Fruit fly (Drosophila melanogaster) whole organism, embryonic: Measurements from ENCODE around the gene CG15642.

ENCODE experiments used
- CG10267 ChIP-seq: fragments of 200-800 bp; sonication (Bioruptor generic); optimal IDR thresholded peaks from 2 replicates; lab custom pipeline; 2018; ENCODE audit warnings: missing biosample characterization, mild to moderate bottlenecking, missing genetic modification characterization, moderate library complexity
- CG10321 ChIP-seq: fragments of 200-800 bp; sonication (Bioruptor generic); IDR thresholded peaks from 2 replicates; pipeline ENCODE4 v1.3.6; 2022; ENCODE audit warnings: missing biosample characterization, missing genetic modification characterization
- CG10565 ChIP-seq: fragments of 200-800 bp; sonication (Bioruptor generic); optimal IDR thresholded peaks from 3 replicates; lab custom pipeline; 2016; ENCODE audit warnings: missing biosample characterization, mild to moderate bottlenecking, missing genetic modification characterization
- CG11093 ChIP-seq: fragments of 200-800 bp; sonication (Bioruptor generic); IDR thresholded peaks from 3 replicates; pipeline ENCODE4 v1.3.6; 2022; ENCODE audit warnings: missing biosample characterization, missing genetic modification characterization
- CG11398 ChIP-seq: fragments of 200-800 bp; sonication (Bioruptor generic); optimal IDR thresholded peaks from 2 replicates; lab custom pipeline; 2016; ENCODE audit warnings: missing biosample characterization, missing genetic modification characterization
- CG12659 ChIP-seq: fragments of 200-800 bp; sonication (Bioruptor generic); optimal IDR thresholded peaks from 3 replicates; lab custom pipeline; 2017; ENCODE audit warnings: mild to moderate bottlenecking, missing biosample characterization, missing genetic modification reagents, missing genetic modification characterization
- CG13624 ChIP-seq: fragments of 200-800 bp; sonication (Bioruptor generic); optimal IDR thresholded peaks from 2 replicates; lab custom pipeline; 2016; ENCODE audit warnings: missing biosample characterization, missing genetic modification characterization
- CG14860 ChIP-seq: fragments of 200-800 bp; sonication (Bioruptor generic); IDR thresholded peaks from 3 replicates; pipeline ENCODE4 v1.3.6; 2022; ENCODE audit warnings: missing biosample characterization, missing genetic modification characterization; ENCODE audit not compliant: partially characterized antibody
- CG1602 ChIP-seq: fragments of 200-800 bp; sonication (Bioruptor generic); optimal IDR thresholded peaks from 3 replicates; lab custom pipeline; 2016; ENCODE audit warnings: missing biosample characterization, missing genetic modification characterization
- CG17568 ChIP-seq: fragments of 200-800 bp; sonication (Bioruptor generic); optimal IDR thresholded peaks from 2 replicates; lab custom pipeline; 2018; ENCODE audit warnings: missing biosample characterization, mild to moderate bottlenecking, missing genetic modification characterization, moderate library complexity
- CG17612 ChIP-seq: fragments of 200-800 bp; sonication (Bioruptor generic); IDR thresholded peaks from 2 replicates; pipeline ENCODE4 v1.3.6; 2022; ENCODE audit warnings: missing biosample characterization, missing genetic modification characterization
- CG17829 ChIP-seq: fragments of 200-800 bp; optimal IDR thresholded peaks from 2 replicates; lab custom pipeline; 2019; ENCODE audit warnings: missing biosample characterization, mild to moderate bottlenecking, missing genetic modification characterization, moderate library complexity
- CG2889 ChIP-seq: fragments of 200-800 bp; sonication (Bioruptor generic); IDR thresholded peaks from 3 replicates; pipeline ENCODE4 v1.3.6; 2022; ENCODE audit warnings: missing biosample characterization, missing genetic modification characterization
- CG4282 ChIP-seq: fragments of 200-800 bp; sonication (Bioruptor generic); optimal IDR thresholded peaks from 2 replicates; lab custom pipeline; 2016; ENCODE audit warnings: missing biosample characterization, missing genetic modification characterization
- CG4424 ChIP-seq: fragments of 200-800 bp; sonication (Bioruptor generic); optimal IDR thresholded peaks from 3 replicates; lab custom pipeline; 2016; ENCODE audit warnings: missing biosample characterization, missing genetic modification characterization
- CG5180 ChIP-seq: fragments of 200-800 bp; sonication (Bioruptor generic); optimal IDR thresholded peaks from 3 replicates; lab custom pipeline; 2017; ENCODE audit warnings: missing biosample characterization, missing genetic modification characterization, mild to moderate bottlenecking, moderate library complexity, missing genetic modification reagents
- CG6689 ChIP-seq: fragments of 200-800 bp; sonication (Bioruptor generic); IDR thresholded peaks from 2 replicates; pipeline ENCODE4 v1.3.6; 2022; ENCODE audit warnings: missing biosample characterization, missing genetic modification characterization
- CG7271 ChIP-seq: fragments of 200-800 bp; sonication (Bioruptor generic); optimal IDR thresholded peaks from 2 replicates; lab custom pipeline; 2018; ENCODE audit warnings: missing biosample characterization, mild to moderate bottlenecking, missing genetic modification characterization, moderate library complexity
- Camta ChIP-seq: fragments of 200-800 bp; sonication (Bioruptor generic); optimal IDR thresholded peaks from 2 replicates; lab custom pipeline; 2016; ENCODE audit warnings: missing biosample characterization, missing genetic modification characterization
- Dip2 ChIP-seq: fragments of 200-800 bp; sonication (Bioruptor generic); IDR thresholded peaks from 2 replicates; pipeline ENCODE4 v1.3.6; 2022; ENCODE audit warnings: missing biosample characterization, missing genetic modification characterization
- Doc2 ChIP-seq: fragments of 200-800 bp; sonication (Bioruptor generic); IDR thresholded peaks from 2 replicates; pipeline ENCODE4 v1.3.6; 2022; ENCODE audit warnings: missing biosample characterization, missing genetic modification characterization
- Lim3 ChIP-seq: fragments of 200-800 bp; sonication (Bioruptor generic); IDR thresholded peaks from 2 replicates; pipeline ENCODE4 v1.3.6; 2022; ENCODE audit warnings: missing biosample characterization, missing genetic modification characterization
- Mes4 ChIP-seq: fragments of 200-800 bp; sonication (Bioruptor generic); optimal IDR thresholded peaks from 2 replicates; lab custom pipeline; 2016; ENCODE audit warnings: missing biosample characterization, missing genetic modification characterization
- NC2β ChIP-seq: fragments of 200-800 bp; sonication (Bioruptor generic); optimal IDR thresholded peaks from 2 replicates; lab custom pipeline; 2016; ENCODE audit warnings: missing biosample characterization, missing genetic modification characterization
- NK7.1 ChIP-seq: fragments of 200-800 bp; sonication (Bioruptor generic); optimal IDR thresholded peaks from 3 replicates; lab custom pipeline; 2016; ENCODE audit warnings: missing biosample characterization, missing genetic modification characterization
- Optix ChIP-seq: fragments of 200-800 bp; sonication (Bioruptor generic); IDR thresholded peaks from 3 replicates; pipeline ENCODE4 v1.3.6; 2022; ENCODE audit warnings: missing biosample characterization, missing genetic modification characterization
- Sin3A ChIP-seq: fragments of >200 bp; optimal IDR thresholded peaks from 2 replicates; lab custom pipeline; 2018
- Sry-δ ChIP-seq: fragments of 200-800 bp; sonication (Bioruptor generic); optimal IDR thresholded peaks from 2 replicates; lab custom pipeline; 2016; ENCODE audit warnings: missing biosample characterization, missing genetic modification characterization
- ase ChIP-seq: fragments of 200-800 bp; sonication (Bioruptor generic); IDR thresholded peaks from 3 replicates; pipeline ENCODE4 v1.3.6; 2022; ENCODE audit warnings: missing biosample characterization, missing genetic modification characterization
- ash1 ChIP-seq: fragments of 200-800 bp; sonication (Bioruptor generic); optimal IDR thresholded peaks from 2 replicates; lab custom pipeline; 2018; ENCODE audit warnings: missing biosample characterization, mild to moderate bottlenecking, missing genetic modification characterization
- bigmax ChIP-seq: fragments of 200-800 bp; sonication (Bioruptor generic); optimal IDR thresholded peaks from 2 replicates; lab custom pipeline; 2018; ENCODE audit warnings: missing biosample characterization, mild to moderate bottlenecking, missing genetic modification characterization
- cad ChIP-seq: fragments of >200 bp; optimal IDR thresholded peaks from 2 replicates; lab custom pipeline; 2017; ENCODE audit warnings: missing biosample characterization, missing genetic modification characterization
- dan ChIP-seq: fragments of 200-800 bp; sonication (Bioruptor generic); IDR thresholded peaks from 2 replicates; pipeline ENCODE4 v1.3.6; 2022; ENCODE audit warnings: missing biosample characterization, missing genetic modification characterization
- disco-r ChIP-seq: fragments of 200-800 bp; sonication (Bioruptor generic); optimal IDR thresholded peaks from 2 replicates; lab custom pipeline; 2016; ENCODE audit warnings: missing biosample characterization, missing genetic modification characterization
- dysf ChIP-seq: fragments of 200-800 bp; sonication (Bioruptor generic); IDR thresholded peaks from 3 replicates; pipeline ENCODE4 v1.3.6; 2022; ENCODE audit warnings: missing biosample characterization, missing genetic modification characterization
- eve ChIP-seq, 2 experiments: fragments of >200 bp; optimal IDR thresholded peaks; 2 replicates each; lab custom pipeline; 2017; ENCODE audit warnings: missing biosample characterization in 2 of 2, missing genetic modification characterization in 2 of 2
- exex ChIP-seq: fragments of 200-800 bp; sonication (Bioruptor generic); optimal IDR thresholded peaks from 4 replicates; lab custom pipeline; 2018; ENCODE audit warnings: missing biosample characterization, mild to moderate bottlenecking, missing genetic modification characterization, moderate library complexity
- gcm ChIP-seq: fragments of 200-800 bp; sonication (Bioruptor generic); optimal IDR thresholded peaks from 2 replicates; lab custom pipeline; 2019; ENCODE audit warnings: missing biosample characterization, mild to moderate bottlenecking, missing genetic modification characterization, moderate library complexity
- gro ChIP-seq: fragments of 200-800 bp; sonication (Bioruptor generic); optimal IDR thresholded peaks from 2 replicates; lab custom pipeline; 2016; ENCODE audit warnings: missing biosample characterization, missing genetic modification characterization
- ham ChIP-seq: fragments of 200-800 bp; sonication (Bioruptor generic); IDR thresholded peaks from 2 replicates; pipeline ENCODE4 v1.3.6; 2022; ENCODE audit warnings: missing biosample characterization, missing genetic modification characterization
- lab ChIP-seq: fragments of 200-800 bp; sonication (Bioruptor generic); optimal IDR thresholded peaks from 3 replicates; lab custom pipeline; 2017; ENCODE audit warnings: missing biosample characterization, missing genetic modification characterization, mild to moderate bottlenecking, moderate library complexity, missing genetic modification reagents
- lbe ChIP-seq: fragments of 200-800 bp; sonication (Bioruptor generic); optimal IDR thresholded peaks from 2 replicates; lab custom pipeline; 2016; ENCODE audit warnings: missing biosample characterization, mild to moderate bottlenecking, missing genetic modification characterization
- maf-S ChIP-seq: fragments of 200-800 bp; sonication (Bioruptor generic); optimal IDR thresholded peaks from 2 replicates; lab custom pipeline; 2016; ENCODE audit warnings: missing biosample characterization, missing genetic modification characterization
- otp ChIP-seq: fragments of 200-800 bp; sonication (Bioruptor generic); IDR thresholded peaks from 3 replicates; pipeline ENCODE4, ENCODE4 v1.3.6; 2022; ENCODE audit warnings: missing biosample characterization, missing genetic modification characterization
- pfk ChIP-seq: fragments of 200-800 bp; sonication (Bioruptor generic); optimal IDR thresholded peaks from 2 replicates; lab custom pipeline; 2018; ENCODE audit warnings: missing biosample characterization, mild to moderate bottlenecking, missing genetic modification characterization, moderate library complexity
- pum ChIP-seq: fragments of 200-800 bp; sonication (Bioruptor generic); optimal IDR thresholded peaks from 2 replicates; lab custom pipeline; 2016; ENCODE audit warnings: missing biosample characterization, missing genetic modification characterization
- pzg ChIP-seq: fragments of 200-800 bp; sonication (Bioruptor generic); optimal IDR thresholded peaks from 3 replicates; lab custom pipeline; 2018; ENCODE audit warnings: missing biosample characterization, mild to moderate bottlenecking, missing genetic modification characterization, moderate library complexity
- ro ChIP-seq: fragments of 200-800 bp; sonication (Bioruptor generic); IDR thresholded peaks from 2 replicates; pipeline ENCODE4 v1.3.6; 2022; ENCODE audit warnings: missing biosample characterization, missing genetic modification characterization
- row ChIP-seq: fragments of 200-800 bp; sonication (Bioruptor generic); IDR thresholded peaks from 3 replicates; pipeline ENCODE4 v1.3.6; 2022; ENCODE audit warnings: missing biosample characterization, missing genetic modification characterization
- sisA ChIP-seq: fragments of 200-800 bp; sonication (Bioruptor generic); IDR thresholded peaks from 2 replicates; pipeline ENCODE4 v1.3.6; 2022; ENCODE audit warnings: missing biosample characterization, missing genetic modification characterization
- tin ChIP-seq: fragments of 200-800 bp; sonication (Bioruptor generic); optimal IDR thresholded peaks from 3 replicates; lab custom pipeline; 2016; ENCODE audit warnings: missing biosample characterization, missing genetic modification characterization
- trh ChIP-seq: fragments of 200-800 bp; sonication (Bioruptor generic); optimal IDR thresholded peaks from 2 replicates; lab custom pipeline; 2016; ENCODE audit warnings: missing biosample characterization, missing genetic modification characterization
- wdn ChIP-seq: fragments of 200-800 bp; sonication (Bioruptor generic); IDR thresholded peaks from 2 replicates; pipeline ENCODE4 v1.3.6; 2022; ENCODE audit warnings: missing biosample characterization, missing genetic modification characterization

The CG15642 gene

dm6 chrX:15482236-15482660 is 14.7 kb upstream of the CG15642 start, which contains the start of gene CG6340 (continued):
- TF ChIP-seq pzg (GFP tag; lab: Kevin White, UChicago) = peak; percentile 68
- TF ChIP-seq CG5180 = no peak
- no peak for TF ChIP-seq wdn (GFP tag; lab: Robert Waterston, UW)
- no peak for TF ChIP-seq CG10321 (GFP tag; lab: Robert Waterston, UW)
- TF ChIP-seq CG14860 (GFP tag; lab: Robert Waterston, UW) = 0 out of 3 replicates have a peak, but pooled peaks have one; percentile 53
- no peak for TF ChIP-seq trh (GFP tag; lab: Kevin White, UChicago)
- TF ChIP-seq otp (GFP tag; lab: Robert Waterston, UW) = no peak
- TF ChIP-seq maf-S = no peak
- TF ChIP-seq CG17568 = no peak
- no peak for TF ChIP-seq dysf (GFP tag; lab: Robert Waterston, UW)
- no peak for TF ChIP-seq ham
- TF ChIP-seq CG12659 (GFP tag; lab: Kevin White, UChicago) = peak; percentile 52
- TF ChIP-seq Doc2 (GFP tag; lab: Robert Waterston, UW) = no peak
- TF ChIP-seq Sry-δ = peak; percentile 95
- TF ChIP-seq ash1 (GFP tag; lab: Kevin White, UChicago) = no peak
- no peak for TF ChIP-seq Lim3
- TF ChIP-seq row (GFP tag; lab: Robert Waterston, UW) = 0 out of 3 replicates have a peak, but pooled peaks have one; percentile 13
- TF ChIP-seq CG11093 (GFP tag; lab: Robert Waterston, UW) = no peak
- TF ChIP-seq CG6689 (GFP tag; lab: Robert Waterston, UW) = no peak
- TF ChIP-seq Camta = no peak
- no peak for TF ChIP-seq pum
- TF ChIP-seq ase (GFP tag; lab: Robert Waterston, UW) = no peak
- peak; percentile 10 for TF ChIP-seq Sin3A
- TF ChIP-seq CG11398 = no peak
- TF ChIP-seq lab (GFP tag; lab: Kevin White, UChicago) = no peak
- TF ChIP-seq gcm = no peak
- no peak for TF ChIP-seq lbe
- no peak for TF ChIP-seq exex (tag; lab: Kevin White, UChicago)
- no peak for TF ChIP-seq disco-r (GFP tag; lab: Kevin White, UChicago)
- TF ChIP-seq tin = no peak
- no peak for TF ChIP-seq dan (GFP tag; lab: Robert Waterston, UW)
- TF ChIP-seq cad = no peak
- TF ChIP-seq bigmax (GFP tag; lab: Kevin White, UChicago) = no peak
- no peak for TF ChIP-seq Optix (GFP tag; lab: Robert Waterston, UW)
- no peak for TF ChIP-seq sisA (GFP tag; lab: Robert Waterston, UW)
- TF ChIP-seq CG1602 (GFP tag; lab: Kevin White, UChicago) = no peak
- no peak for TF ChIP-seq NK7.1 (GFP tag; lab: Kevin White, UChicago)
- TF ChIP-seq Dip2 (GFP tag; lab: Robert Waterston, UW) = no peak
- no peak for TF ChIP-seq ro (GFP tag; lab: Robert Waterston, UW)
- no peak for TF ChIP-seq CG7271
- peak; percentile 19 for TF ChIP-seq CG10267 (tag; lab: Kevin White, UChicago)
- peak; percentile 8 for TF ChIP-seq gro (GFP tag; lab: Kevin White, UChicago)
- TF ChIP-seq NC2β (GFP tag; lab: Kevin White, UChicago) = no peak
- TF ChIP-seq eve (GFP tag; optimal IDR thresholded peaks at IDR 0.05; lab: Kevin White, UChicago) = no peak
- TF ChIP-seq CG4424 (GFP tag; lab: Kevin White, UChicago) = no peak
- no peak for TF ChIP-seq CG17612 (GFP tag; lab: Robert Waterston, UW)
- TF ChIP-seq CG17829 (tag; lab: Kevin White, UChicago) = no peak
- no peak for TF ChIP-seq CG2889
- TF ChIP-seq CG13624 (GFP tag; lab: Kevin White, UChicago) = peak; percentile 19
- no peak for TF ChIP-seq pfk (GFP tag; lab: Kevin White, UChicago)
- no peak for TF ChIP-seq CG10565 (GFP tag; lab: Kevin White, UChicago)
- no peak for TF ChIP-seq Mes4
- TF ChIP-seq CG4282 (GFP tag; lab: Kevin White, UChicago) = no peak
